Worm (Caenorhabditis elegans) whole organism, young adult: Measurements from ENCODE around the gene grk-1.

Experiments used
- B0019.2 ChIP-seq: fragments of 200-800 bp; sonication (Bioruptor generic); conservative IDR thresholded peaks from 2 replicates; pipeline ENCODE4 v1.3.6; 2022; ENCODE audit warnings: missing genetic modification reagents, missing genetic modification characterization, missing compliant biosample characterization
- F22D6.2 ChIP-seq: sonication (generic microtip); optimal IDR thresholded peaks from 2 replicates; lab custom pipeline; 2016; ENCODE audit warnings: mild to moderate bottlenecking, missing genetic modification characterization, missing compliant biosample characterization
- ama-1 ChIP-seq, 3 experiments: fragments of 150-350 bp in 1 of 3; sonication (generic microtip) in 2 of 3; optimal IDR thresholded peaks; 2 replicates each; lab custom pipeline; 2014 to 2018; ENCODE audit warnings: missing biosample characterization in 2 of 3, missing genetic modification characterization in 2 of 3, missing genetic modification reagents in 2 of 3
- aptf-2 ChIP-seq: fragments of 200-800 bp; sonication (Bioruptor generic); conservative IDR thresholded peaks from 2 replicates; pipeline ENCODE4 v1.3.6; 2022; ENCODE audit warnings: missing genetic modification reagents, missing genetic modification characterization, missing compliant biosample characterization
- hmg-1.2 ChIP-seq: fragments of 200-800 bp; sonication (Bioruptor generic); IDR thresholded peaks from 2 replicates; pipeline ENCODE4 v1.3.6; 2022; ENCODE audit warnings: missing genetic modification reagents, missing genetic modification characterization, missing compliant biosample characterization
- hrde-1 ChIP-seq: sonication (generic microtip); optimal IDR thresholded peaks from 2 replicates; lab custom pipeline; 2016; ENCODE audit warnings: missing genetic modification characterization, mild to moderate bottlenecking, missing compliant biosample characterization, moderate library complexity, missing genotype, missing genetic modification reagents, borderline replicate concordance
- lsy-27 ChIP-seq: sonication (generic microtip); optimal IDR thresholded peaks from 2 replicates; lab custom pipeline; 2017; ENCODE audit warnings: missing genetic modification characterization, mild to moderate bottlenecking, missing compliant biosample characterization, antibody characterized with exemption, missing genotype, borderline replicate concordance; ENCODE audit not compliant: insufficient read depth
- mes-4 ChIP-seq: sonication (generic microtip); optimal IDR thresholded peaks from 2 replicates; lab custom pipeline; 2016; ENCODE audit warnings: missing genotype, missing genetic modification characterization, missing compliant biosample characterization
- nhr-80 ChIP-seq: sonication (generic microtip); optimal IDR thresholded peaks from 2 replicates; lab custom pipeline; 2016; ENCODE audit warnings: missing genetic modification characterization, missing compliant biosample characterization
- sea-2 ChIP-seq: fragments of 200-800 bp; sonication (Bioruptor generic); IDR thresholded peaks from 2 replicates; pipeline ENCODE4 v1.3.6; 2022; ENCODE audit warnings: missing genetic modification characterization, missing compliant biosample characterization
- snpc-4 ChIP-seq, 5 experiments: fragments of 150-350 bp in 1 of 5; sonication (generic microtip) in 4 of 5; optimal IDR thresholded peaks; 2 replicates each; lab custom pipeline; 2014 to 2018; ENCODE audit warnings: missing genetic modification characterization in 5 of 5, missing biosample characterization in 3 of 5, antibody characterized with exemption in 2 of 5, mild to moderate bottlenecking in 2 of 5, missing compliant biosample characterization in 2 of 5, missing genotype in 2 of 5, moderate library complexity in 2 of 5, missing genetic modification reagents in 1 of 5
- ztf-3 ChIP-seq: fragments of 200-800 bp; sonication (Bioruptor generic); optimal IDR thresholded peaks from 2 replicates; lab custom pipeline; 2018; ENCODE audit warnings: mild to moderate bottlenecking, missing genetic modification characterization, missing compliant biosample characterization

DNA sequence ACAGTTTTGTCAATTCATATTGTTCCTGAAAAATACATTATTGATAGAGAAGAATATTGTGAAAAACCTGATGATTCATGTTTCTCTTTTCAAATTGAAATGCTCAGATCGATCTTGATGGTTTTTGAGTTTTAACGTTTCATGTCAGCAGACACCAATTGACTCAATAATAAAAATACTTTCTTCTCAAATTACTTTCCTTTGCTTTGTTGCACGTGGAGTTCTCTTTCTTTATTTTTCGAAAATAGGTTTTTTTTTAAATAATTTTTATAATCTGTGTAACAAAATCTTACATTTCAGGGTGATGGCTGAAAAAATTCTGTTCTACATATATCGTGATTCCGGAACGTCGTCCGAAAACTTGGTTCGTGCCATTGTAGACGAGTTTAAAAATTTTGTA, 1.6 kb upstream of the grk-1 start, which contains the start of gene F19C6.2:
- TF ChIP-seq nhr-80 (no peak), ama-1 (optimal IDR thresholded peaks at IDR 0.05; lab: Kevin White, UChicago) (no peak), ama-1 (GFP tag; optimal IDR thresholded peaks at IDR 0.05; lab: Kevin White, UChicago) (no peak), snpc-4 (GFP tag; optimal IDR thresholded peaks at IDR 0.05; lab: Kevin White, UChicago) (no peak), snpc-4 (tag; optimal IDR thresholded peaks at IDR 0.05; lab: Kevin White, UChicago) (no peak), sea-2 (no peak), aptf-2 (no peak), B0019.2 (GFP tag; lab: Robert Waterston, UW) (no peak), hmg-1.2 (GFP tag; lab: Robert Waterston, UW) (no peak), ztf-3 (no peak), F22D6.2 (no peak), lsy-27 (tag; lab: Kevin White, UChicago) (no peak), hrde-1 (tag; lab: Kevin White, UChicago) (no peak), mes-4 (tag; lab: Kevin White, UChicago) (no peak)
